Worm (Caenorhabditis elegans) whole organism, L1 larva: ENCODE results near the gene arl-1.

Source experiments
- alr-1 ChIP-seq: fragments of 200-800 bp; sonication (Bioruptor generic); optimal IDR thresholded peaks from 2 replicates; lab custom pipeline; 2018; ENCODE audit warnings: borderline replicate concordance, mild to moderate bottlenecking, missing genetic modification characterization, missing compliant biosample characterization
- ces-1 ChIP-seq: fragments of 150-350 bp; optimal IDR thresholded peaks from 2 replicates; lab custom pipeline; 2014; ENCODE audit warnings: missing biosample characterization, missing genetic modification reagents, missing genetic modification characterization

ce11 chrII:8625163-8625562 lies 43.4 kb downstream of the arl-1 start, which contains the start of gene sptf-2:
- TF ChIP-seq alr-1 (tag; lab: Kevin White, UChicago) = no peak
- TF ChIP-seq ces-1 (GFP tag; lab: Kevin White, UChicago) = no peak
